Fruit fly (Drosophila melanogaster): Measurements from ENCODE around the gene Ca-alpha1T.

Gene Ca-alpha1T

DNA sequence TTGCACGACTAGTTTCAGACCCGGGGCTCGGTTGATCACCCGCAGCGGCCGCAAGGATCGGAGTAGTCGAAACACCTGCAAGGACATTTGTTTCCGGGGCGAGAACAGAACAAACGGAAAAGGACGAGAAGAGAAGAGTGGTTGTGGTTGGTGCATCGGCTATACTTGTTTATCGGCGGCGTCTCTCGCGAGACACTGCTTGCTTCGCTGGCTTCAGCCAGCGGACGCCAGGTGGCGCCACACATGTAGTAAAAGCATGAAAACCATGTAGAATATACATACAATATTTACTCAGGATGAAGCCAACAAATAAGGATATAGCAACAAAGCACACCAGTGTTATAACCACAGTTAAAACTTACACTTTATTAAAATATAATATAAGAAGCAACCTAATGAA, 82.4 kb downstream of the Ca-alpha1T start (continued):
- TF ChIP-seq zfh1 (GFP tag; IDR thresholded peaks at IDR 0.05) (peak; percentile 60; the same call in 1 of the 3 replicates), CG17612 (GFP tag; IDR thresholded peaks at IDR 0.05) (no peak), da (GFP tag; optimal IDR thresholded peaks at IDR 0.05) (peak; percentile 3), CG11695 (GFP tag; IDR thresholded peaks at IDR 0.05) (no peak), wor (GFP tag; IDR thresholded peaks at IDR 0.05) (no peak), CG6272 (GFP tag; IDR thresholded peaks at IDR 0.05) (peak; percentile 69), CG7372 (GFP tag; IDR thresholded peaks at IDR 0.05) (peak; percentile 56; the same call in 1 of the 2 replicates), pita (GFP tag; optimal IDR thresholded peaks at IDR 0.05) (peak; percentile 64), CG2889 (GFP tag; IDR thresholded peaks at IDR 0.05) (no peak), dmrt99B (tag; optimal IDR thresholded peaks at IDR 0.05) (no peak), danr (GFP tag; IDR thresholded peaks at IDR 0.05) (no peak), ttk (GFP tag; IDR thresholded peaks at IDR 0.05) (peak; percentile 35), fru (optimal IDR thresholded peaks at IDR 0.05) (no peak), Rx (GFP tag; IDR thresholded peaks at IDR 0.05) (peak; percentile 24; the same call in 1 of the 2 replicates), CG10147 (GFP tag; optimal IDR thresholded peaks at IDR 0.05) (no peak), CG15073 (GFP tag; optimal IDR thresholded peaks at IDR 0.05) (no peak), CTCF (GFP tag; optimal IDR thresholded peaks at IDR 0.05) (peak; percentile 94), Six4 (GFP tag; optimal IDR thresholded peaks at IDR 0.05) (no peak), ap (GFP tag; IDR thresholded peaks at IDR 0.05) (peak; percentile 51; the same call in 1 of the 2 replicates), CG10959 (GFP tag; IDR thresholded peaks at IDR 0.05) (peak; percentile 54), schlank (tag; optimal IDR thresholded peaks at IDR 0.05) (no peak), CG7271 (tag; optimal IDR thresholded peaks at IDR 0.05) (no peak), E2f2 (GFP tag; IDR thresholded peaks at IDR 0.05) (no peak), CG4730 (GFP tag; IDR thresholded peaks at IDR 0.05) (peak; percentile 45; the same call in 1 of the 2 replicates), B-H1 (GFP tag; IDR thresholded peaks at IDR 0.05) (no peak), ham (GFP tag; IDR thresholded peaks at IDR 0.05) (no peak), fd102C (GFP tag; optimal IDR thresholded peaks at IDR 0.05) (peak; percentile 19), CG10654 (GFP tag; optimal IDR thresholded peaks at IDR 0.05) (peak; percentile 6), aop (GFP tag; IDR thresholded peaks at IDR 0.05) (peak; percentile 51; the same call in 1 of the 2 replicates), Kr (GFP tag; optimal IDR thresholded peaks at IDR 0.05) (no peak), shn (GFP tag; optimal IDR thresholded peaks at IDR 0.05) (peak; percentile 65), NK7.1 (GFP tag; optimal IDR thresholded peaks at IDR 0.05) (no peak), insv (GFP tag; optimal IDR thresholded peaks at IDR 0.05) (peak in 1 of 2 experiments; percentile 4), CG12659 (GFP tag; optimal IDR thresholded peaks at IDR 0.05) (no peak), slou (GFP tag; optimal IDR thresholded peaks at IDR 0.05) (no peak), CG3838 (GFP tag; optimal IDR thresholded peaks at IDR 0.05) (no peak), CG10274 (GFP tag; optimal IDR thresholded peaks at IDR 0.05) (no peak), ewg (GFP tag; optimal IDR thresholded peaks at IDR 0.05) (peak; percentile 42), cg (GFP tag; optimal IDR thresholded peaks at IDR 0.05) (no peak), ATbp (GFP tag; optimal IDR thresholded peaks at IDR 0.05) (no peak), CG32767 (GFP tag; IDR thresholded peaks at IDR 0.05) (no peak), CG2712 (tag; optimal IDR thresholded peaks at IDR 0.05) (peak; percentile 23), PHDP (tag; optimal IDR thresholded peaks at IDR 0.05) (no peak), exex (tag; optimal IDR thresholded peaks at IDR 0.05) (no peak), ken (GFP tag; IDR thresholded peaks at IDR 0.05) (peak; percentile 61; the same call in 2 of the 3 replicates), Dp (GFP tag; optimal IDR thresholded peaks at IDR 0.05) (no peak), jumu (GFP tag; optimal IDR thresholded peaks at IDR 0.05) (peak; percentile 6), sna (GFP tag; IDR thresholded peaks at IDR 0.05; ENCODE audit: partially characterized antibody) (no peak), C15 (GFP tag; IDR thresholded peaks at IDR 0.05) (no peak; the same call in 2 of the 3 replicates), bab2 (GFP tag; optimal IDR thresholded peaks at IDR 0.05) (peak; percentile 7), fd96Cb (tag; optimal IDR thresholded peaks at IDR 0.05) (peak; percentile 18), Elba2 (GFP tag; optimal IDR thresholded peaks at IDR 0.05) (no peak), Jarid2 (GFP tag; optimal IDR thresholded peaks at IDR 0.05) (peak; percentile 12)

Data from whole organism, embryonic.